Worm (Caenorhabditis elegans): ENCODE data around the gene C34E11.4.

- TF ChIP-seq lin-39 (tag; optimal IDR thresholded peaks at IDR 0.05), result no peak
- TF ChIP-seq gmeb-1 (tag; optimal IDR thresholded peaks at IDR 0.05), result no peak
- TF ChIP-seq aly-2 (tag; optimal IDR thresholded peaks at IDR 0.05), result no peak
- TF ChIP-seq snpc-4 (tag; optimal IDR thresholded peaks at IDR 0.05), result no peak
- TF ChIP-seq unc-39 (tag; optimal IDR thresholded peaks at IDR 0.05), result no peak
- TF ChIP-seq ceh-82 (tag; optimal IDR thresholded peaks at IDR 0.05), result no peak
- no peak for TF ChIP-seq crh-2 (tag; optimal IDR thresholded peaks at IDR 0.05)
- no peak for TF ChIP-seq ama-1 (optimal IDR thresholded peaks at IDR 0.05)
- TF ChIP-seq zag-1 (tag; optimal IDR thresholded peaks at IDR 0.05), result no peak
- TF ChIP-seq nhr-11 (tag; optimal IDR thresholded peaks at IDR 0.05), result no peak
- TF ChIP-seq nhr-77 (tag; optimal IDR thresholded peaks at IDR 0.05), result no peak
- no peak for TF ChIP-seq dmd-4 (tag; optimal IDR thresholded peaks at IDR 0.05)
- TF ChIP-seq mdl-1 (tag; optimal IDR thresholded peaks at IDR 0.05), result no peak
Measured at ce11 chrX:11816825-11817224, 12.8 kb downstream of the C34E11.4 start.

Measured in whole organism, L2 larva.